Worm (Caenorhabditis elegans) whole organism, L2 larva: ENCODE data around the gene F56D5.2.

Experiments
- C34F6.9 ChIP-seq: fragments of 150-350 bp; optimal IDR thresholded peaks from 2 replicates; lab custom pipeline; 2014; ENCODE audit warnings: missing biosample characterization, missing genetic modification characterization
- F13H6.1 ChIP-seq: sonication (generic microtip); optimal IDR thresholded peaks from 2 replicates; lab custom pipeline; 2016; ENCODE audit warnings: missing genetic modification characterization, missing compliant biosample characterization
- R02D3.7 ChIP-seq: fragments of 150-350 bp; optimal IDR thresholded peaks from 2 replicates; lab custom pipeline; 2014; ENCODE audit warnings: missing biosample characterization, missing genetic modification characterization
- Y55F3AM.14 ChIP-seq: fragments of 200-800 bp; sonication (Bioruptor generic); optimal IDR thresholded peaks from 2 replicates; lab custom pipeline; 2018; ENCODE audit warnings: mild to moderate bottlenecking, missing genetic modification characterization, missing compliant biosample characterization
- ZK546.5 ChIP-seq: sonication (generic microtip); optimal IDR thresholded peaks from 2 replicates; lab custom pipeline; 2017; ENCODE audit warnings: missing biosample characterization, missing genetic modification characterization
- alr-1 ChIP-seq: fragments of 150-350 bp; optimal IDR thresholded peaks from 2 replicates; lab custom pipeline; 2014; ENCODE audit warnings: missing biosample characterization, missing genetic modification characterization
- aly-2 ChIP-seq: fragments of 150-350 bp; optimal IDR thresholded peaks from 2 replicates; lab custom pipeline; 2014; ENCODE audit warnings: missing biosample characterization, missing genetic modification characterization
- ama-1 ChIP-seq: fragments of 150-350 bp; optimal IDR thresholded peaks from 2 replicates; lab custom pipeline; 2018; ENCODE audit warnings: inconsistent platforms
- blmp-1 ChIP-seq: sonication (generic microtip); optimal IDR thresholded peaks from 2 replicates; lab custom pipeline; 2017; ENCODE audit warnings: missing genetic modification characterization, mild to moderate bottlenecking, missing compliant biosample characterization, antibody characterized with exemption, moderate library complexity; ENCODE audit not compliant: insufficient read depth
- ceh-16 ChIP-seq: fragments of 150-350 bp; optimal IDR thresholded peaks from 2 replicates; lab custom pipeline; 2014; ENCODE audit warnings: missing biosample characterization, missing genetic modification characterization
- ceh-82 ChIP-seq: fragments of 150-350 bp; optimal IDR thresholded peaks from 2 replicates; lab custom pipeline; 2014; ENCODE audit warnings: missing biosample characterization, missing genetic modification characterization
- crh-2 ChIP-seq: sonication (generic microtip); optimal IDR thresholded peaks from 2 replicates; lab custom pipeline; 2017; ENCODE audit warnings: missing biosample characterization, missing genetic modification characterization
- dmd-4 ChIP-seq: sonication (generic microtip); optimal IDR thresholded peaks from 2 replicates; lab custom pipeline; 2017; ENCODE audit warnings: missing biosample characterization, missing genetic modification characterization
- egl-27 ChIP-seq: sonication (generic microtip); optimal IDR thresholded peaks from 3 replicates; lab custom pipeline; 2017; ENCODE audit warnings: missing biosample characterization, missing genetic modification reagents, missing genetic modification characterization
- elt-3 ChIP-seq: sonication (generic microtip); optimal IDR thresholded peaks from 2 replicates; lab custom pipeline; 2017; ENCODE audit warnings: missing biosample characterization, missing genetic modification characterization
- fos-1 ChIP-seq: fragments of 150-350 bp; optimal IDR thresholded peaks from 2 replicates; lab custom pipeline; 2014; ENCODE audit warnings: missing biosample characterization, missing genetic modification characterization
- gmeb-1 ChIP-seq: fragments of 150-350 bp; optimal IDR thresholded peaks from 2 replicates; lab custom pipeline; 2014; ENCODE audit warnings: missing biosample characterization, missing genetic modification characterization
- lin-11 ChIP-seq: fragments of 150-350 bp; sonication (generic microtip); optimal IDR thresholded peaks from 2 replicates; lab custom pipeline; 2014; ENCODE audit warnings: missing biosample characterization, missing genetic modification characterization, inconsistent platforms, mixed read lengths
- lin-13 ChIP-seq: fragments of 150-350 bp; optimal IDR thresholded peaks from 2 replicates; lab custom pipeline; 2014; ENCODE audit warnings: missing biosample characterization, missing genetic modification reagents, missing genetic modification characterization
- lin-39 ChIP-seq: fragments of 150-350 bp; optimal IDR thresholded peaks from 2 replicates; lab custom pipeline; 2014; ENCODE audit warnings: missing biosample characterization, missing genetic modification reagents, missing genetic modification characterization
- lsy-2 ChIP-seq, 2 experiments: fragments of 150-350 bp in 1 of 2; sonication (generic microtip) in 1 of 2; optimal IDR thresholded peaks; 2 replicates each; lab custom pipeline; 2014 to 2017; ENCODE audit warnings: missing biosample characterization in 2 of 2, missing genetic modification characterization in 2 of 2
- mab-5 ChIP-seq: fragments of 150-350 bp; optimal IDR thresholded peaks from 2 replicates; lab custom pipeline; 2014; ENCODE audit warnings: missing biosample characterization, missing genetic modification characterization
- mbf-1 ChIP-seq: sonication (generic microtip); optimal IDR thresholded peaks from 2 replicates; lab custom pipeline; 2017; ENCODE audit warnings: missing biosample characterization, missing genetic modification characterization
- mdl-1 ChIP-seq, 2 experiments: fragments of 150-350 bp in 1 of 2; sonication (generic microtip) in 1 of 2; optimal IDR thresholded peaks; 2 replicates each; lab custom pipeline; 2017; ENCODE audit warnings: missing biosample characterization in 2 of 2, missing genetic modification characterization in 2 of 2
- nhr-10 ChIP-seq: sonication (generic microtip); optimal IDR thresholded peaks from 2 replicates; lab custom pipeline; 2017; ENCODE audit warnings: missing biosample characterization, missing genetic modification characterization
- nhr-11 ChIP-seq: fragments of 150-350 bp; optimal IDR thresholded peaks from 2 replicates; lab custom pipeline; 2014; ENCODE audit warnings: missing biosample characterization, missing genetic modification characterization
- nhr-129 ChIP-seq: fragments of 150-350 bp; optimal IDR thresholded peaks from 2 replicates; lab custom pipeline; 2014; ENCODE audit warnings: missing biosample characterization, missing genetic modification characterization
- nhr-21 ChIP-seq: fragments of 150-350 bp; optimal IDR thresholded peaks from 2 replicates; lab custom pipeline; 2014; ENCODE audit warnings: missing biosample characterization, missing genetic modification characterization
- nhr-237 ChIP-seq: fragments of 150-350 bp; optimal IDR thresholded peaks from 2 replicates; lab custom pipeline; 2014; ENCODE audit warnings: missing biosample characterization, missing genetic modification characterization
- nhr-25 ChIP-seq: fragments of 150-350 bp; sonication (generic microtip); optimal IDR thresholded peaks from 3 replicates; lab custom pipeline; 2014; ENCODE audit warnings: missing biosample characterization, missing genetic modification characterization
- nhr-6 ChIP-seq: fragments of 150-350 bp; optimal IDR thresholded peaks from 2 replicates; lab custom pipeline; 2014; ENCODE audit warnings: missing biosample characterization, missing genetic modification characterization
- nhr-77 ChIP-seq: fragments of 150-350 bp; optimal IDR thresholded peaks from 2 replicates; lab custom pipeline; 2014; ENCODE audit warnings: missing biosample characterization, missing genetic modification characterization
- peb-1 ChIP-seq: fragments of 150-350 bp; optimal IDR thresholded peaks from 2 replicates; lab custom pipeline; 2014; ENCODE audit warnings: missing biosample characterization, missing genetic modification characterization
- sem-4 ChIP-seq: fragments of 150-350 bp; optimal IDR thresholded peaks from 2 replicates; lab custom pipeline; 2014; ENCODE audit warnings: missing biosample characterization, missing genetic modification reagents, missing genetic modification characterization
- skn-1 ChIP-seq: sonication (generic microtip); optimal IDR thresholded peaks from 2 replicates; lab custom pipeline; 2017; ENCODE audit warnings: missing biosample characterization, missing genetic modification characterization
- sma-3 ChIP-seq: sonication (generic microtip); optimal IDR thresholded peaks from 2 replicates; lab custom pipeline; 2016; ENCODE audit warnings: missing genetic modification reagents, missing genetic modification characterization, missing compliant biosample characterization
- sma-9 ChIP-seq, 2 experiments: fragments of 150-350 bp in 1 of 2; sonication (generic microtip) in 1 of 2; optimal IDR thresholded peaks; 2 replicates each; lab custom pipeline; 2014 to 2016; ENCODE audit warnings: missing genetic modification characterization in 2 of 2, mild to moderate bottlenecking in 1 of 2, missing biosample characterization in 1 of 2, missing compliant biosample characterization in 1 of 2, missing genetic modification reagents in 1 of 2, moderate library complexity in 1 of 2
- snpc-4 ChIP-seq: fragments of 150-350 bp; optimal IDR thresholded peaks from 2 replicates; lab custom pipeline; 2014; ENCODE audit warnings: missing biosample characterization, missing genetic modification characterization
- unc-39 ChIP-seq: fragments of 150-350 bp; optimal IDR thresholded peaks from 2 replicates; lab custom pipeline; 2014; ENCODE audit warnings: missing biosample characterization, missing genetic modification characterization
- unc-55 ChIP-seq: fragments of 150-350 bp; sonication (generic microtip); optimal IDR thresholded peaks from 3 replicates; lab custom pipeline; 2014; ENCODE audit warnings: missing biosample characterization, missing genetic modification reagents, missing genetic modification characterization
- unc-62 ChIP-seq: fragments of 150-350 bp; optimal IDR thresholded peaks from 2 replicates; lab custom pipeline; 2014; ENCODE audit warnings: missing biosample characterization, missing genetic modification reagents, missing genetic modification characterization
- zag-1 ChIP-seq: fragments of 150-350 bp; optimal IDR thresholded peaks from 2 replicates; lab custom pipeline; 2014; ENCODE audit warnings: missing biosample characterization, missing genetic modification characterization
- ztf-11 ChIP-seq: sonication (generic microtip); optimal IDR thresholded peaks from 2 replicates; lab custom pipeline; 2017; ENCODE audit warnings: missing biosample characterization, missing genetic modification characterization
- ztf-4 ChIP-seq: fragments of 150-350 bp; optimal IDR thresholded peaks from 2 replicates; lab custom pipeline; 2014; ENCODE audit warnings: missing biosample characterization, missing genetic modification characterization

F56D5.2 gene

ce11 chrIV:9441391-9441790 lies 43.0 kb upstream of the F56D5.2 start:
- no peak for TF ChIP-seq alr-1 (tag; lab: Kevin White, UChicago)
- TF ChIP-seq blmp-1 (tag; lab: Kevin White, UChicago), result peak; percentile 41
- TF ChIP-seq snpc-4, result no peak
- no peak for TF ChIP-seq nhr-6
- TF ChIP-seq ztf-4 (tag; lab: Kevin White, UChicago), result no peak
- no peak for TF ChIP-seq ZK546.5 (tag; lab: Kevin White, UChicago)
- TF ChIP-seq C34F6.9 (tag; lab: Kevin White, UChicago), result no peak
- TF ChIP-seq crh-2 (tag; lab: Kevin White, UChicago), result peak; percentile 8
- TF ChIP-seq unc-62, result no peak
- peak; percentile 12 for TF ChIP-seq sma-9 (GFP tag; optimal IDR thresholded peaks at IDR 0.05; lab: Kevin White, UChicago)
- no peak for TF ChIP-seq sma-9 (tag; optimal IDR thresholded peaks at IDR 0.05; lab: Kevin White, UChicago)

ce11 chrIV:9440880-9441336 lies 42.5 kb upstream of the F56D5.2 start, which contains the start of gene idh-1:
Gene idh-1, minus strand, starts transcription at chrIV:9441107.
- TF ChIP-seq mdl-1 (tag; optimal IDR thresholded peaks at IDR 0.05; lab: Kevin White, UChicago) (no peak), nhr-21 (tag; lab: Kevin White, UChicago) (no peak), skn-1 (no peak), ztf-11 (tag; lab: Kevin White, UChicago) (no peak), C34F6.9 (tag; lab: Kevin White, UChicago) (peak; percentile 21), ztf-4 (tag; lab: Kevin White, UChicago) (no peak), R02D3.7 (tag; lab: Kevin White, UChicago) (no peak), nhr-6 (no peak), zag-1 (tag; lab: Kevin White, UChicago) (no peak), aly-2 (tag; lab: Kevin White, UChicago) (no peak), gmeb-1 (tag; lab: Kevin White, UChicago) (peak; percentile 49), nhr-10 (tag; lab: Kevin White, UChicago) (no peak), mbf-1 (tag; lab: Kevin White, UChicago) (no peak), nhr-237 (tag; lab: Kevin White, UChicago) (no peak), ceh-16 (no peak), sem-4 (tag; lab: Kevin White, UChicago) (no peak), unc-55 (no peak), fos-1 (tag; lab: Kevin White, UChicago) (peak; percentile 12), crh-2 (tag; lab: Kevin White, UChicago) (peak; percentile 0), ama-1 (lab: Kevin White, UChicago) (peak; percentile 81), snpc-4 (peak; percentile 76), mab-5 (tag; lab: Kevin White, UChicago) (no peak), lin-11 (no peak), dmd-4 (tag; lab: Kevin White, UChicago) (no peak), nhr-77 (tag; lab: Kevin White, UChicago) (no peak), sma-3 (peak; percentile 11), unc-62 (no peak), F13H6.1 (tag; lab: Kevin White, UChicago) (peak; percentile 48), peb-1 (tag; lab: Kevin White, UChicago) (no peak), nhr-25 (tag; lab: Kevin White, UChicago) (peak; percentile 68), unc-39 (tag; lab: Kevin White, UChicago) (no peak), alr-1 (tag; lab: Kevin White, UChicago) (no peak), ceh-82 (tag; lab: Kevin White, UChicago) (no peak), nhr-11 (tag; lab: Kevin White, UChicago) (no peak), lsy-2 (tag; optimal IDR thresholded peaks at IDR 0.05; lab: Kevin White, UChicago) (peak in 1 of 2 experiments; percentile 41), blmp-1 (tag; lab: Kevin White, UChicago) (no peak), lin-13 (GFP tag; lab: Kevin White, UChicago) (no peak), ZK546.5 (tag; lab: Kevin White, UChicago) (no peak), elt-3 (tag; lab: Kevin White, UChicago) (no peak), egl-27 (tag; lab: Kevin White, UChicago) (no peak), lin-39 (tag; lab: Kevin White, UChicago) (no peak), nhr-129 (tag; lab: Kevin White, UChicago) (peak; percentile 72), Y55F3AM.14 (no peak)
